Fruit fly (Drosophila melanogaster) whole organism, embryonic: Measurements from ENCODE around the gene CG4982.

Source experiments
- CG12942 ChIP-seq: fragments of 200-800 bp; sonication (Bioruptor generic); optimal IDR thresholded peaks from 3 replicates; lab custom pipeline; 2016; ENCODE audit warnings: missing biosample characterization, missing genetic modification characterization
- CG3163 ChIP-seq: fragments of 200-800 bp; sonication (Bioruptor generic); optimal IDR thresholded peaks from 3 replicates; lab custom pipeline; 2016; ENCODE audit warnings: missing biosample characterization, missing genetic modification characterization
- CG3838 ChIP-seq: fragments of 200-800 bp; sonication (Bioruptor generic); optimal IDR thresholded peaks from 3 replicates; lab custom pipeline; 2016; ENCODE audit warnings: missing biosample characterization, missing genetic modification characterization
- CG6854 ChIP-seq: fragments of 200-800 bp; sonication (Bioruptor generic); optimal IDR thresholded peaks from 3 replicates; lab custom pipeline; 2017; ENCODE audit warnings: missing biosample characterization, mild to moderate bottlenecking, missing genetic modification characterization
- Pdp1 ChIP-seq, 2 experiments: fragments of 200-800 bp; sonication (Bioruptor generic); optimal IDR thresholded peaks; 3 replicates each; lab custom pipeline; 2016; ENCODE audit warnings: missing biosample characterization in 2 of 2, missing genetic modification characterization in 2 of 2, mild to moderate bottlenecking in 1 of 2, moderate library complexity in 1 of 2
- Rfx ChIP-seq: fragments of 200-800 bp; sonication (Bioruptor generic); IDR thresholded peaks from 2 replicates; pipeline ENCODE4 v1.3.6; 2022; ENCODE audit warnings: missing biosample characterization, missing genetic modification characterization
- br ChIP-seq: fragments of >200 bp; optimal IDR thresholded peaks from 2 replicates; lab custom pipeline; 2017
- gcm ChIP-seq: fragments of 200-800 bp; sonication (Bioruptor generic); optimal IDR thresholded peaks from 2 replicates; lab custom pipeline; 2019; ENCODE audit warnings: missing biosample characterization, mild to moderate bottlenecking, missing genetic modification characterization, moderate library complexity
- knrl ChIP-seq: fragments of 200-800 bp; sonication (Bioruptor generic); IDR thresholded peaks from 3 replicates; pipeline ENCODE4 v1.3.6; 2022; ENCODE audit warnings: missing biosample characterization, missing genetic modification characterization; ENCODE audit not compliant: partially characterized antibody
- lmd ChIP-seq: fragments of 200-800 bp; sonication (Bioruptor generic); IDR thresholded peaks from 2 replicates; pipeline ENCODE4 v1.3.6; 2022; ENCODE audit warnings: missing biosample characterization, missing genetic modification characterization
- maf-S ChIP-seq: fragments of 200-800 bp; sonication (Bioruptor generic); optimal IDR thresholded peaks from 2 replicates; lab custom pipeline; 2016; ENCODE audit warnings: missing biosample characterization, missing genetic modification characterization
- ssp ChIP-seq: fragments of 200-800 bp; sonication (Bioruptor generic); IDR thresholded peaks from 2 replicates; pipeline ENCODE4 v1.3.6; 2022; ENCODE audit warnings: missing biosample characterization, missing genetic modification characterization
- ttk ChIP-seq: fragments of 200-800 bp; sonication (Bioruptor generic); IDR thresholded peaks from 2 replicates; pipeline ENCODE4 v2.1.2; 2022; ENCODE audit warnings: missing biosample characterization, missing genetic modification characterization
- vvl ChIP-seq: fragments of 200-800 bp; sonication (Bioruptor generic); IDR thresholded peaks from 2 replicates; pipeline ENCODE4 v1.3.6; 2022; ENCODE audit warnings: missing biosample characterization, missing genetic modification characterization

- no peak for TF ChIP-seq Rfx (GFP tag; lab: Robert Waterston, UW)
- TF ChIP-seq br (lab: Kevin White, UChicago) = no peak
- TF ChIP-seq Pdp1 (GFP tag; optimal IDR thresholded peaks at IDR 0.05; lab: Kevin White, UChicago) = no peak
- no peak for TF ChIP-seq CG6854
- no peak for TF ChIP-seq maf-S
- TF ChIP-seq CG12942 (GFP tag; lab: Kevin White, UChicago) = no peak
- no peak for TF ChIP-seq vvl (GFP tag; lab: Robert Waterston, UW)
- TF ChIP-seq ttk (GFP tag; lab: Robert Waterston, UW) = no peak
- no peak for TF ChIP-seq lmd
- TF ChIP-seq ssp (GFP tag; lab: Robert Waterston, UW) = no peak
- TF ChIP-seq CG3838 (GFP tag; lab: Kevin White, UChicago) = no peak
- TF ChIP-seq CG3163 = no peak
- no peak for TF ChIP-seq knrl (GFP tag; lab: Robert Waterston, UW)
- no peak for TF ChIP-seq gcm
Observed at dm6 chr3L:16308380-16308779, 7.1 kb downstream of the CG4982 start, which contains the start of gene CG13042.
